Worm (Caenorhabditis elegans): ENCODE measurements around the gene Y39A1A.18.
A peak's percentile ranks its signal among the peaks of the same experiment; 100 is the strongest.

Y39A1A.18 gene

ce11 chrIII:10730510-10730909, 36.2 kb upstream of the Y39A1A.18 start, which contains the start of gene tat-3:
Gene tat-3, minus strand, starts transcription at chrIII:10730705.
- TF ChIP-seq madf-8 (GFP tag; conservative IDR thresholded peaks at IDR 0.05) (no peak), tbx-9 (tag; optimal IDR thresholded peaks at IDR 0.05; ENCODE audit: borderline replicate concordance) (no peak), dox-1 (GFP tag; IDR thresholded peaks at IDR 0.05) (0 out of 2 replicates have a peak, but pooled peaks have one; percentile 19), T07F8.4 (tag; optimal IDR thresholded peaks at IDR 0.05) (no peak), ztf-26 (tag; optimal IDR thresholded peaks at IDR 0.05) (no peak), tbp1 (GFP tag; optimal IDR thresholded peaks at IDR 0.05) (no peak), pbrm-1 (GFP tag; IDR thresholded peaks at IDR 0.05) (no peak), ztf-28 (GFP tag; IDR thresholded peaks at IDR 0.05) (no peak), zfh-2 (GFP tag; conservative IDR thresholded peaks at IDR 0.05) (no peak), ets-4 (GFP tag; optimal IDR thresholded peaks at IDR 0.05) (no peak), snpc-1.1 (tag; optimal IDR thresholded peaks at IDR 0.05; ENCODE audit: insufficient read depth) (no peak), repo-1 (tag; optimal IDR thresholded peaks at IDR 0.05) (no peak), F33H1.4 (GFP tag; IDR thresholded peaks at IDR 0.05) (peak; percentile 49), sptf-2 (GFP tag; optimal IDR thresholded peaks at IDR 0.05) (no peak), mcd-1 (GFP tag; IDR thresholded peaks at IDR 0.05) (0 out of 2 replicates have a peak, but pooled peaks have one; percentile 13), efl-1 (GFP tag; optimal IDR thresholded peaks at IDR 0.05) (no peak), ceh-91 (GFP tag; IDR thresholded peaks at IDR 0.05) (peak; percentile 33; the same call in 1 of the 2 replicates), lsy-27 (tag; optimal IDR thresholded peaks at IDR 0.05; ENCODE audit: borderline replicate concordance, insufficient read depth) (no peak), ekl-4 (GFP tag; IDR thresholded peaks at IDR 0.05) (0 out of 2 replicates have a peak, but pooled peaks have one; percentile 20), D2030.7 (GFP tag; IDR thresholded peaks at IDR 0.05) (peak; percentile 34; the same call in 1 of the 2 replicates), ZK185.1 (tag; optimal IDR thresholded peaks at IDR 0.05; ENCODE audit: poor library complexity, severe bottlenecking) (no peak), attf-5 (GFP tag; optimal IDR thresholded peaks at IDR 0.05) (no peak), lin-26 (GFP tag; IDR thresholded peaks at IDR 0.05) (no peak), madf-6 (GFP tag; IDR thresholded peaks at IDR 0.05) (peak; percentile 61), aptf-3 (GFP tag; IDR thresholded peaks at IDR 0.05) (no peak), die-1 (tag; optimal IDR thresholded peaks at IDR 0.05) (no peak), dpff-1 (tag; optimal IDR thresholded peaks at IDR 0.05) (no peak), xnd-1 (tag; optimal IDR thresholded peaks at IDR 0.05) (no peak), snpc-3.4 (tag; optimal IDR thresholded peaks at IDR 0.05) (no peak), rcor-1 (GFP tag; IDR thresholded peaks at IDR 0.05) (no peak), athp-1 (tag; optimal IDR thresholded peaks at IDR 0.05) (no peak), let-607 (tag; optimal IDR thresholded peaks at IDR 0.05) (no peak), tlf-1 (GFP tag; optimal IDR thresholded peaks at IDR 0.05) (no peak), nfyb-1 (GFP tag; IDR thresholded peaks at IDR 0.05) (no peak), snpc-1.3 (tag; optimal IDR thresholded peaks at IDR 0.05; ENCODE audit: insufficient read depth) (no peak), F55B11.4 (tag; optimal IDR thresholded peaks at IDR 0.05; ENCODE audit: borderline replicate concordance, insufficient read depth) (no peak), F57A8.1 (GFP tag; optimal IDR thresholded peaks at IDR 0.05) (no peak), ztf-3 (GFP tag; optimal IDR thresholded peaks at IDR 0.05) (no peak), lsl-1 (GFP tag; optimal IDR thresholded peaks at IDR 0.05) (peak; percentile 78), B0261.1 (tag; optimal IDR thresholded peaks at IDR 0.05) (no peak), B0035.1 (tag; optimal IDR thresholded peaks at IDR 0.05) (no peak), ztf-6 (GFP tag; IDR thresholded peaks at IDR 0.05) (no peak), madf-10 (tag; optimal IDR thresholded peaks at IDR 0.05) (no peak), mxl-1 (tag; optimal IDR thresholded peaks at IDR 0.05) (no peak), ceh-100 (GFP tag; IDR thresholded peaks at IDR 0.05) (no peak)
